Fruit fly (Drosophila melanogaster) whole organism, embryonic: Measurements from ENCODE around the gene Ddc.
A peak's percentile ranks its signal among the peaks of the same experiment; 100 is the strongest.

ENCODE experiments used
- Abd-B ChIP-seq: fragments of 200-800 bp; sonication (Bioruptor generic); optimal IDR thresholded peaks from 2 replicates; lab custom pipeline; 2018; ENCODE audit warnings: missing biosample characterization, mild to moderate bottlenecking, missing genetic modification characterization, moderate library complexity
- Atf-2 ChIP-seq: fragments of 200-800 bp; sonication (Bioruptor generic); optimal IDR thresholded peaks from 2 replicates; lab custom pipeline; 2016; ENCODE audit warnings: missing biosample characterization, missing genetic modification characterization
- Atf3 ChIP-seq: fragments of 200-800 bp; sonication (Bioruptor generic); optimal IDR thresholded peaks from 3 replicates; lab custom pipeline; 2016; ENCODE audit warnings: missing biosample characterization, missing genetic modification characterization
- BEAF-32 ChIP-seq: fragments of 200-800 bp; sonication (Bioruptor generic); optimal IDR thresholded peaks from 3 replicates; lab custom pipeline; 2017; ENCODE audit warnings: missing biosample characterization, missing genetic modification characterization, mild to moderate bottlenecking, moderate library complexity, missing genetic modification reagents
- Blimp-1 ChIP-seq: fragments of 200-800 bp; sonication (Bioruptor generic); optimal IDR thresholded peaks from 3 replicates; lab custom pipeline; 2018; ENCODE audit warnings: missing biosample characterization, missing genetic modification characterization, mild to moderate bottlenecking, moderate library complexity, missing genetic modification reagents
- CG10543 ChIP-seq: fragments of 200-800 bp; sonication (Bioruptor generic); optimal IDR thresholded peaks from 3 replicates; lab custom pipeline; 2017; ENCODE audit warnings: missing biosample characterization, mild to moderate bottlenecking, missing genetic modification characterization, moderate library complexity
- CG11695 ChIP-seq: fragments of 200-800 bp; sonication (Bioruptor generic); IDR thresholded peaks from 3 replicates; pipeline ENCODE4 v1.3.6; 2022; ENCODE audit warnings: missing biosample characterization, missing genetic modification characterization
- CG12219 ChIP-seq: fragments of 200-800 bp; sonication (Bioruptor generic); optimal IDR thresholded peaks from 3 replicates; lab custom pipeline; 2018; ENCODE audit warnings: missing biosample characterization, mild to moderate bottlenecking, missing genetic modification characterization
- CG13424 ChIP-seq: fragments of 200-800 bp; sonication (Bioruptor generic); optimal IDR thresholded peaks from 2 replicates; lab custom pipeline; 2019; ENCODE audit warnings: missing biosample characterization, mild to moderate bottlenecking, missing genetic modification characterization, moderate library complexity
- CG13894 ChIP-seq: fragments of 200-800 bp; sonication (Bioruptor generic); optimal IDR thresholded peaks from 3 replicates; lab custom pipeline; 2018; ENCODE audit warnings: missing biosample characterization, mild to moderate bottlenecking, missing genetic modification characterization, moderate library complexity
- CG14710 ChIP-seq: fragments of 200-800 bp; sonication (Bioruptor generic); optimal IDR thresholded peaks from 3 replicates; lab custom pipeline; 2019; ENCODE audit warnings: missing biosample characterization, mild to moderate bottlenecking, missing genetic modification characterization, moderate library complexity
- CG17912 ChIP-seq: fragments of 200-800 bp; sonication (Bioruptor generic); optimal IDR thresholded peaks from 2 replicates; lab custom pipeline; 2018; ENCODE audit warnings: missing biosample characterization, mild to moderate bottlenecking, missing genetic modification characterization
- CG18262 ChIP-seq: fragments of 200-800 bp; optimal IDR thresholded peaks from 3 replicates; lab custom pipeline; 2019; ENCODE audit warnings: missing biosample characterization, mild to moderate bottlenecking, missing genetic modification characterization, moderate library complexity
- CG1832 ChIP-seq: fragments of 200-800 bp; sonication (Bioruptor generic); optimal IDR thresholded peaks from 2 replicates; lab custom pipeline; 2017; ENCODE audit warnings: missing biosample characterization, mild to moderate bottlenecking, missing genetic modification characterization, inconsistent platforms
- CG2120 ChIP-seq: fragments of 200-800 bp; sonication (Bioruptor generic); optimal IDR thresholded peaks from 3 replicates; lab custom pipeline; 2016; ENCODE audit warnings: missing biosample characterization, missing genetic modification characterization
- CG2202 ChIP-seq: fragments of 200-800 bp; sonication (Bioruptor generic); optimal IDR thresholded peaks from 2 replicates; lab custom pipeline; 2018; ENCODE audit warnings: missing biosample characterization, mild to moderate bottlenecking, missing genetic modification characterization
- CG2678 ChIP-seq: fragments of 200-800 bp; sonication (Bioruptor generic); optimal IDR thresholded peaks from 3 replicates; lab custom pipeline; 2019; ENCODE audit warnings: missing biosample characterization, mild to moderate bottlenecking, missing genetic modification characterization, moderate library complexity
- CG2712 ChIP-seq: fragments of 200-800 bp; optimal IDR thresholded peaks from 3 replicates; lab custom pipeline; 2019; ENCODE audit warnings: missing biosample characterization, mild to moderate bottlenecking, missing genetic modification characterization, moderate library complexity
- CG31388 ChIP-seq: fragments of 200-800 bp; sonication (Bioruptor generic); optimal IDR thresholded peaks from 2 replicates; lab custom pipeline; 2016; ENCODE audit warnings: missing biosample characterization, missing genetic modification characterization
- CG3281 ChIP-seq: fragments of 200-800 bp; sonication (Bioruptor generic); optimal IDR thresholded peaks from 3 replicates; lab custom pipeline; 2017; ENCODE audit warnings: missing biosample characterization, mild to moderate bottlenecking, missing genetic modification characterization
- CG34224 ChIP-seq: fragments of 200-800 bp; sonication (Bioruptor generic); IDR thresholded peaks from 3 replicates; pipeline ENCODE4 v1.3.6; 2022; ENCODE audit warnings: missing biosample characterization, missing genetic modification characterization; ENCODE audit not compliant: partially characterized antibody
- CG4328 ChIP-seq: fragments of 200-800 bp; sonication (Bioruptor generic); optimal IDR thresholded peaks from 3 replicates; lab custom pipeline; 2017; ENCODE audit warnings: missing biosample characterization, missing genetic modification reagents, missing genetic modification characterization
- CG7745 ChIP-seq: fragments of 200-800 bp; sonication (Bioruptor generic); optimal IDR thresholded peaks from 2 replicates; lab custom pipeline; 2018; ENCODE audit warnings: missing biosample characterization, mild to moderate bottlenecking, missing genetic modification characterization, moderate library complexity
- CG7839 ChIP-seq: fragments of 200-800 bp; sonication (Bioruptor generic); optimal IDR thresholded peaks from 3 replicates; lab custom pipeline; 2018; ENCODE audit warnings: missing biosample characterization, mild to moderate bottlenecking, missing genetic modification characterization, moderate library complexity
- CG9797 ChIP-seq: fragments of 200-800 bp; sonication (Bioruptor generic); optimal IDR thresholded peaks from 3 replicates; lab custom pipeline; 2018; ENCODE audit warnings: missing biosample characterization, mild to moderate bottlenecking, missing genetic modification characterization
- CoRest ChIP-seq: fragments of 200-800 bp; sonication (Bioruptor generic); optimal IDR thresholded peaks from 3 replicates; lab custom pipeline; 2018; ENCODE audit warnings: missing biosample characterization, mild to moderate bottlenecking, missing genetic modification characterization, moderate library complexity
- Drgx ChIP-seq: fragments of 200-800 bp; sonication (Bioruptor generic); IDR thresholded peaks from 2 replicates; pipeline ENCODE4 v1.3.6; 2022; ENCODE audit warnings: missing biosample characterization, missing genetic modification characterization
- Gsc ChIP-seq: fragments of 200-800 bp; sonication (Bioruptor generic); IDR thresholded peaks from 2 replicates; pipeline ENCODE4 v1.3.6; 2022; ENCODE audit warnings: missing biosample characterization, missing genetic modification characterization
- H2.0 ChIP-seq: fragments of 200-800 bp; sonication (Bioruptor generic); IDR thresholded peaks from 2 replicates; pipeline ENCODE4 v1.3.6; 2022; ENCODE audit warnings: missing biosample characterization, missing genetic modification characterization
- HHEX ChIP-seq: fragments of 200-800 bp; sonication (Bioruptor generic); optimal IDR thresholded peaks from 3 replicates; lab custom pipeline; 2017; ENCODE audit warnings: missing biosample characterization, mild to moderate bottlenecking, missing genetic modification characterization, missing genetic modification reagents
- HLH4C ChIP-seq: fragments of 200-800 bp; sonication (Bioruptor generic); IDR thresholded peaks from 3 replicates; pipeline ENCODE4 v1.3.6; 2022; ENCODE audit warnings: missing biosample characterization, missing genetic modification characterization; ENCODE audit not compliant: partially characterized antibody
- Hsf ChIP-seq: fragments of 200-800 bp; sonication (Bioruptor generic); optimal IDR thresholded peaks from 3 replicates; lab custom pipeline; 2016; ENCODE audit warnings: missing biosample characterization, missing genetic modification characterization
- Med ChIP-seq: fragments of 200-800 bp; sonication (Bioruptor generic); peaks from one replicate; lab custom pipeline; 2016; ENCODE audit warnings: missing biosample characterization, missing genetic modification characterization, mild to moderate bottlenecking, inconsistent platforms, moderate library complexity
- Myb ChIP-seq: fragments of 200-800 bp; sonication (Bioruptor generic); optimal IDR thresholded peaks from 2 replicates; lab custom pipeline; 2016; ENCODE audit warnings: missing biosample characterization, missing genetic modification characterization
- PHDP ChIP-seq: fragments of 200-800 bp; sonication (Bioruptor generic); optimal IDR thresholded peaks from 3 replicates; lab custom pipeline; 2018; ENCODE audit warnings: missing biosample characterization, mild to moderate bottlenecking, missing genetic modification characterization, moderate library complexity
- Rfx ChIP-seq: fragments of 200-800 bp; sonication (Bioruptor generic); IDR thresholded peaks from 2 replicates; pipeline ENCODE4 v1.3.6; 2022; ENCODE audit warnings: missing biosample characterization, missing genetic modification characterization
- Spps ChIP-seq: fragments of 200-800 bp; sonication (Bioruptor generic); optimal IDR thresholded peaks from 2 replicates; lab custom pipeline; 2018; ENCODE audit warnings: missing biosample characterization, mild to moderate bottlenecking, missing genetic modification characterization
- bsh ChIP-seq, 2 experiments: fragments of 200-800 bp; sonication (Bioruptor generic); optimal IDR thresholded peaks; 2 replicates each; lab custom pipeline; 2017 to 2018; ENCODE audit warnings: mild to moderate bottlenecking in 2 of 2, missing biosample characterization in 2 of 2, missing genetic modification characterization in 2 of 2, moderate library complexity in 1 of 2
- dmrt11E ChIP-seq: fragments of 200-800 bp; sonication (Bioruptor generic); optimal IDR thresholded peaks from 3 replicates; lab custom pipeline; 2018; ENCODE audit warnings: missing biosample characterization, mild to moderate bottlenecking, missing genetic modification characterization, moderate library complexity
- dysf ChIP-seq: fragments of 200-800 bp; sonication (Bioruptor generic); IDR thresholded peaks from 3 replicates; pipeline ENCODE4 v1.3.6; 2022; ENCODE audit warnings: missing biosample characterization, missing genetic modification characterization
- gsb-n ChIP-seq: fragments of 200-800 bp; sonication (Bioruptor generic); optimal IDR thresholded peaks from 3 replicates; lab custom pipeline; 2018; ENCODE audit warnings: missing biosample characterization, mild to moderate bottlenecking, missing genetic modification characterization
- lbe ChIP-seq: fragments of 200-800 bp; sonication (Bioruptor generic); optimal IDR thresholded peaks from 2 replicates; lab custom pipeline; 2016; ENCODE audit warnings: missing biosample characterization, mild to moderate bottlenecking, missing genetic modification characterization
- run ChIP-seq: fragments of 200-800 bp; sonication (Bioruptor generic); optimal IDR thresholded peaks from 3 replicates; lab custom pipeline; 2018; ENCODE audit warnings: missing biosample characterization, mild to moderate bottlenecking, missing genetic modification characterization
- sens ChIP-seq: fragments of 200-800 bp; sonication (Bioruptor generic); peaks from one replicate; lab custom pipeline; 2016; ENCODE audit warnings: missing biosample characterization, missing genetic modification characterization
- sob ChIP-seq: fragments of 200-800 bp; sonication (Bioruptor generic); IDR thresholded peaks from 2 replicates; pipeline ENCODE4 v1.3.6; 2022; ENCODE audit warnings: missing biosample characterization, missing genetic modification characterization
- ssp ChIP-seq: fragments of 200-800 bp; sonication (Bioruptor generic); IDR thresholded peaks from 2 replicates; pipeline ENCODE4 v1.3.6; 2022; ENCODE audit warnings: missing biosample characterization, missing genetic modification characterization
- tup ChIP-seq: fragments of 200-800 bp; sonication (Bioruptor generic); optimal IDR thresholded peaks from 2 replicates; lab custom pipeline; 2016; ENCODE audit warnings: missing biosample characterization, mild to moderate bottlenecking, missing genetic modification characterization, moderate library complexity
- unpg ChIP-seq: fragments of 200-800 bp; sonication (Bioruptor generic); optimal IDR thresholded peaks from 3 replicates; lab custom pipeline; 2018; ENCODE audit warnings: missing biosample characterization, mild to moderate bottlenecking, missing genetic modification characterization, moderate library complexity
- vvl ChIP-seq: fragments of 200-800 bp; sonication (Bioruptor generic); IDR thresholded peaks from 2 replicates; pipeline ENCODE4 v1.3.6; 2022; ENCODE audit warnings: missing biosample characterization, missing genetic modification characterization

The Ddc gene

DNA sequence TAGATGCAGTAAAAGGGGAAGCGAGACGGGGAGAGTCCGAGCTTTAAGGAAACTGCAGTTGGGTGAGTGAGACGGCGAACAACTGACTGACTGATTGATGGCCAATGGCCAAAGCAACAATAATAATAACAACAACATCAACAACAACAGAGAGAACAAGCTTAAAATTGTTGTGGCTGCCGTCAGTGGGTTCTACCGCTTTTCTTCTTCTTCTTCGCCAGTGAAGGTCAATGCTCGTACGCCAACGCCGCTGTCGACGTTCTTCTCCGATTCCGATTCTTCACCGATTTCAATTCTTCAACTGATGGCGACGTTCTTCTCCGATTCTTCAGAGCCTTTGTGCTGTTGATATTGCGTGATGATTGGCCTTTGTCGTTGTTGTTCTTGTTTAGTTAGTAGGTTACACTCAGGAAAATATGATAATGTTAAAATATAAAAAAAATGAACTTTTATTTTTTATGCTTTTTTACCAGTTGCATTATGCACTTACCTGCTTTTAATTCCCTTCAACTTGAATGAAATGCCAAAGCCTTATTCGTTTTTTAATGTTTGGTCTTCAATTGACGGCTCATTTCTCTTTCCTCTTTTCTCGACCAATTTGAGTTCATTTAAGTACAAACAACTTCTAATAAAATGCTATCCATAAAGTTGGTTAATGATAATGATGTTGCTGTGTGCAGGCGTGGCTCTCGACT is 22.2 kb upstream of the Ddc start:
- TF ChIP-seq HHEX (GFP tag; lab: Kevin White, UChicago) (peak; percentile 4), Drgx (GFP tag; lab: Robert Waterston, UW) (peak; percentile 40), CG11695 (GFP tag; lab: Robert Waterston, UW) (peak; percentile 47; the same call in 1 of the 3 replicates), Spps (tag; lab: Kevin White, UChicago) (peak; percentile 4), CG2678 (tag; lab: Kevin White, UChicago) (peak; percentile 16), CG1832 (GFP tag; lab: Kevin White, UChicago) (peak; percentile 13), CG2202 (tag; lab: Kevin White, UChicago) (no peak), unpg (GFP tag; lab: Kevin White, UChicago) (peak; percentile 19), Myb (no peak), CoRest (tag; lab: Kevin White, UChicago) (peak; percentile 11), Blimp-1 (GFP tag; lab: Kevin White, UChicago) (peak; percentile 37), BEAF-32 (GFP tag; lab: Kevin White, UChicago) (no peak), Gsc (GFP tag; lab: Robert Waterston, UW) (no peak), HLH4C (GFP tag; lab: Robert Waterston, UW) (no peak), CG7839 (peak; percentile 22), tup (GFP tag; lab: Kevin White, UChicago) (no peak), CG31388 (GFP tag; lab: Kevin White, UChicago) (no peak), CG14710 (tag; lab: Kevin White, UChicago) (no peak), CG2120 (GFP tag; lab: Kevin White, UChicago) (peak; percentile 34), gsb-n (tag; lab: Kevin White, UChicago) (no peak), CG13894 (tag; lab: Kevin White, UChicago) (no peak), lbe (GFP tag; lab: Kevin White, UChicago) (peak; percentile 58), CG7745 (tag; lab: Kevin White, UChicago) (no peak), sob (GFP tag; lab: Robert Waterston, UW) (no peak), dmrt11E (tag; lab: Kevin White, UChicago) (peak; percentile 27), CG18262 (tag; lab: Kevin White, UChicago) (peak; percentile 30), CG17912 (GFP tag; lab: Kevin White, UChicago) (no peak), Atf3 (GFP tag; lab: Kevin White, UChicago) (no peak), bsh (GFP tag; optimal IDR thresholded peaks at IDR 0.05; lab: Kevin White, UChicago) (peak in 1 of 2 experiments; percentile 36), dysf (0 out of 3 replicates have a peak, but pooled peaks have one; percentile 26), CG34224 (no peak), Abd-B (GFP tag; lab: Kevin White, UChicago) (no peak), Med (GFP tag; lab: Kevin White, UChicago) (peak; percentile 59), CG12219 (GFP tag; lab: Kevin White, UChicago) (no peak), Atf-2 (GFP tag; lab: Kevin White, UChicago) (no peak), CG4328 (GFP tag; lab: Kevin White, UChicago) (no peak), CG2712 (tag; lab: Kevin White, UChicago) (peak; percentile 21), run (tag; lab: Kevin White, UChicago) (no peak), CG10543 (no peak), ssp (GFP tag; lab: Robert Waterston, UW) (peak; percentile 20; the same call in 1 of the 2 replicates), CG9797 (GFP tag; lab: Kevin White, UChicago) (no peak), Rfx (0 out of 2 replicates have a peak, but pooled peaks have one; percentile 26), H2.0 (GFP tag; lab: Robert Waterston, UW) (no peak), vvl (GFP tag; lab: Robert Waterston, UW) (peak; percentile 13; the same call in 1 of the 2 replicates), sens (GFP tag; lab: Kevin White, UChicago) (peak; percentile 83), PHDP (tag; lab: Kevin White, UChicago) (peak; percentile 22), CG3281 (GFP tag; lab: Kevin White, UChicago) (peak; percentile 6), CG13424 (tag; lab: Kevin White, UChicago) (no peak), Hsf (GFP tag; lab: Kevin White, UChicago) (peak; percentile 21)
